Fruit fly (Drosophila melanogaster): ENCODE measurements around the gene CG7730.
A peak's percentile ranks its signal among the peaks of the same experiment; 100 is the strongest.

The CG7730 gene

DNA sequence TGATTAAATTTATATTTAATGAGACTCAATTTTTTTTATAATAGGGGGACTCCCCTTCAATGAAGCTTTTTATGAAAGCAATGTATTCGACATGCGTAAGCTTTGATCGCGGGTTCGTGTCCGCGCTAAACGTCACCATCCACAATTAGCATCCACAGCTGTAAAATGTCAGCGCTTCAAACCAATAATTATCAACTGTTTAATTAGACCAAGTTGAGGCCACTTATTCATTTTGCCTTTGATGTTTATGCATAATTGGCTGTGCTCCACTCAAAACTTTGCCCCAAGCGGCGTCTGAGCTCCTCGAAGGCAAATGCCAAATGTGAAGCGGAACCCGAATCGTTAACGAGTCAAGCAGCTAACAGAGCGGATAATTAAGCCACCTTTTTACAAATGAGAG is 41.7 kb upstream of the CG7730 start (continued):
- TF ChIP-seq B-H2 (GFP tag; optimal IDR thresholded peaks at IDR 0.05) (peak; percentile 9), vvl (GFP tag; IDR thresholded peaks at IDR 0.05) (peak; percentile 56), CG4617 (GFP tag; optimal IDR thresholded peaks at IDR 0.05; ENCODE audit: borderline replicate concordance) (no peak), mirr (GFP tag; optimal IDR thresholded peaks at IDR 0.05) (no peak), Hmr (GFP tag; optimal IDR thresholded peaks at IDR 0.05) (no peak), Vsx1 (GFP tag; optimal IDR thresholded peaks at IDR 0.05) (peak; percentile 82), nerfin-2 (GFP tag; IDR thresholded peaks at IDR 0.05; ENCODE audit: partially characterized antibody) (no peak), al (GFP tag; IDR thresholded peaks at IDR 0.05) (no peak), Hr3 (GFP tag; optimal IDR thresholded peaks at IDR 0.05) (no peak), CG2199 (GFP tag; IDR thresholded peaks at IDR 0.05) (0 out of 3 replicates have a peak, but pooled peaks have one; percentile 26), tna (GFP tag; IDR thresholded peaks at IDR 0.05; ENCODE audit: partially characterized antibody) (peak; percentile 41; the same call in 1 of the 2 replicates), CG16813 (GFP tag; IDR thresholded peaks at IDR 0.05; ENCODE audit: partially characterized antibody) (peak; percentile 26; the same call in 1 of the 3 replicates), CG34224 (GFP tag; IDR thresholded peaks at IDR 0.05; ENCODE audit: partially characterized antibody) (no peak), CG17912 (GFP tag; optimal IDR thresholded peaks at IDR 0.05) (peak; percentile 13), abd-A (tag; optimal IDR thresholded peaks at IDR 0.05) (peak; percentile 73), zf30C (GFP tag; optimal IDR thresholded peaks at IDR 0.05) (no peak), CG12769 (tag; optimal IDR thresholded peaks at IDR 0.05) (peak; percentile 60), Blimp-1 (GFP tag; optimal IDR thresholded peaks at IDR 0.05) (peak; percentile 97), Lhr (GFP tag; optimal IDR thresholded peaks at IDR 0.05) (peak; percentile 17), CG15479 (GFP tag; optimal IDR thresholded peaks at IDR 0.05) (no peak), chinmo (GFP tag; IDR thresholded peaks at IDR 0.05; ENCODE audit: partially characterized antibody) (peak; percentile 89; the same call in 2 of the 4 replicates), Sry-β (GFP tag; optimal IDR thresholded peaks at IDR 0.05) (no peak), amos (GFP tag; IDR thresholded peaks at IDR 0.05; ENCODE audit: partially characterized antibody) (peak; percentile 35; the same call in 1 of the 2 replicates), knrl (GFP tag; IDR thresholded peaks at IDR 0.05; ENCODE audit: partially characterized antibody) (peak; percentile 29; the same call in 1 of the 3 replicates), CG9437 (GFP tag; optimal IDR thresholded peaks at IDR 0.05) (no peak), sob (GFP tag; IDR thresholded peaks at IDR 0.05) (no peak), bowl (GFP tag; IDR thresholded peaks at IDR 0.05) (no peak), kni (GFP tag; optimal IDR thresholded peaks at IDR 0.05) (peak; percentile 46), CG3838 (GFP tag; optimal IDR thresholded peaks at IDR 0.05) (no peak), danr (GFP tag; IDR thresholded peaks at IDR 0.05) (no peak), CG7745 (tag; optimal IDR thresholded peaks at IDR 0.05) (peak; percentile 83), CG13894 (tag; optimal IDR thresholded peaks at IDR 0.05) (peak; percentile 29), bbx (GFP tag; IDR thresholded peaks at IDR 0.05; ENCODE audit: partially characterized antibody) (0 out of 2 replicates have a peak, but pooled peaks have one; percentile 18), Gug (GFP tag; IDR thresholded peaks at IDR 0.05) (no peak), Scr (GFP tag; IDR thresholded peaks at IDR 0.05; ENCODE audit: partially characterized antibody) (0 out of 2 replicates have a peak, but pooled peaks have one; percentile 10), Dll (GFP tag; IDR thresholded peaks at IDR 0.05; ENCODE audit: partially characterized antibody) (peak; percentile 32; the same call in 1 of the 4 replicates), CG3407 (GFP tag; optimal IDR thresholded peaks at IDR 0.05) (no peak), CG5953 (GFP tag; IDR thresholded peaks at IDR 0.05) (0 out of 2 replicates have a peak, but pooled peaks have one; percentile 41), CG1792 (GFP tag; optimal IDR thresholded peaks at IDR 0.05) (no peak), ATbp (GFP tag; optimal IDR thresholded peaks at IDR 0.05) (no peak), btn (GFP tag; optimal IDR thresholded peaks at IDR 0.05) (no peak)
